Worm (Caenorhabditis elegans): ENCODE data around the gene eif-1.A.

ce11 chrIV:4809813-4810212 is 921 bp upstream of the eif-1.A start, which contains the start of gene H06H21.37:
- TF ChIP-seq him-1 (tag; optimal IDR thresholded peaks at IDR 0.05) (no peak), dao-5 (tag; optimal IDR thresholded peaks at IDR 0.05) (no peak)
